Worm (Caenorhabditis elegans) whole organism, mixed stage, embryonic: ENCODE measurements around the gene srx-101.

Source experiments
- M03D4.4 ChIP-seq: sonication (generic microtip); optimal IDR thresholded peaks from 2 replicates; lab custom pipeline; 2017; ENCODE audit warnings: mild to moderate bottlenecking, missing genetic modification characterization, missing compliant biosample characterization
- ceh-39 ChIP-seq: fragments of 150-350 bp; optimal IDR thresholded peaks from 2 replicates; lab custom pipeline; 2014; ENCODE audit warnings: missing biosample characterization, missing genetic modification characterization
- ceh-43 ChIP-seq: fragments of 200-800 bp; sonication (Bioruptor generic); optimal IDR thresholded peaks from 2 replicates; lab custom pipeline; 2018; ENCODE audit warnings: mild to moderate bottlenecking, missing genetic modification characterization, moderate library complexity, missing compliant biosample characterization
- ceh-83 ChIP-seq: fragments of 200-800 bp; sonication (Bioruptor generic); optimal IDR thresholded peaks from 2 replicates; lab custom pipeline; 2018; ENCODE audit warnings: mild to moderate bottlenecking, missing genetic modification characterization, missing compliant biosample characterization
- ces-1 ChIP-seq: fragments of 150-350 bp; optimal IDR thresholded peaks from 2 replicates; lab custom pipeline; 2014; ENCODE audit warnings: missing biosample characterization, missing genetic modification reagents, missing genetic modification characterization
- cnd-1 ChIP-seq: fragments of 200-800 bp; sonication (Bioruptor generic); optimal IDR thresholded peaks from 2 replicates; lab custom pipeline; 2018; ENCODE audit warnings: mild to moderate bottlenecking, missing genetic modification characterization, missing compliant biosample characterization
- drap-1 ChIP-seq: fragments of 200-800 bp; sonication (Bioruptor generic); optimal IDR thresholded peaks from 3 replicates; lab custom pipeline; 2018; ENCODE audit warnings: mild to moderate bottlenecking, missing genetic modification characterization, missing compliant biosample characterization
- elt-1 ChIP-seq: sonication (generic microtip); optimal IDR thresholded peaks from 2 replicates; lab custom pipeline; 2017; ENCODE audit warnings: missing genetic modification characterization, mild to moderate bottlenecking, missing compliant biosample characterization, antibody characterized with exemption, moderate library complexity, borderline replicate concordance; ENCODE audit not compliant: insufficient read depth
- elt-3 ChIP-seq: fragments of 150-350 bp; optimal IDR thresholded peaks from 2 replicates; lab custom pipeline; 2014; ENCODE audit warnings: missing biosample characterization, missing genetic modification characterization
- ham-2 ChIP-seq: fragments of 200-800 bp; sonication (Bioruptor generic); optimal IDR thresholded peaks from 2 replicates; lab custom pipeline; 2018; ENCODE audit warnings: mild to moderate bottlenecking, missing genetic modification characterization, missing compliant biosample characterization
- hlh-1 ChIP-seq: fragments of 150-350 bp; optimal IDR thresholded peaks from 2 replicates; lab custom pipeline; 2014; ENCODE audit warnings: missing biosample characterization, missing genetic modification reagents, missing genetic modification characterization
- lin-13 ChIP-seq: fragments of 150-350 bp; optimal IDR thresholded peaks from 2 replicates; lab custom pipeline; 2014; ENCODE audit warnings: missing biosample characterization, missing genetic modification characterization
- lin-32 ChIP-seq: fragments of 200-800 bp; sonication (Bioruptor generic); optimal IDR thresholded peaks from 2 replicates; lab custom pipeline; 2018; ENCODE audit warnings: mild to moderate bottlenecking, missing genetic modification characterization, missing compliant biosample characterization
- lsy-2 ChIP-seq: fragments of 150-350 bp; optimal IDR thresholded peaks from 2 replicates; lab custom pipeline; 2014; ENCODE audit warnings: missing biosample characterization, missing genetic modification characterization
- mab-5 ChIP-seq: fragments of 150-350 bp; optimal IDR thresholded peaks from 2 replicates; lab custom pipeline; 2014; ENCODE audit warnings: missing biosample characterization, missing genetic modification characterization
- mep-1 ChIP-seq: fragments of 150-350 bp; optimal IDR thresholded peaks from 2 replicates; lab custom pipeline; 2017; ENCODE audit warnings: missing biosample characterization, missing genetic modification reagents, missing genetic modification characterization, inconsistent platforms
- mls-2 ChIP-seq: sonication (generic microtip); optimal IDR thresholded peaks from 2 replicates; lab custom pipeline; 2016; ENCODE audit warnings: mild to moderate bottlenecking, missing genetic modification characterization, moderate library complexity, missing compliant biosample characterization
- nhr-12 ChIP-seq: fragments of 150-350 bp; optimal IDR thresholded peaks from 2 replicates; lab custom pipeline; 2014; ENCODE audit warnings: missing biosample characterization, missing genetic modification characterization
- nhr-2 ChIP-seq: fragments of 150-350 bp; optimal IDR thresholded peaks from 2 replicates; lab custom pipeline; 2014; ENCODE audit warnings: missing biosample characterization, missing genetic modification characterization
- nhr-237 ChIP-seq: fragments of 150-350 bp; optimal IDR thresholded peaks from 2 replicates; lab custom pipeline; 2014; ENCODE audit warnings: missing biosample characterization, missing genetic modification characterization
- nhr-28 ChIP-seq: fragments of 150-350 bp; optimal IDR thresholded peaks from 2 replicates; lab custom pipeline; 2014; ENCODE audit warnings: missing biosample characterization, missing genetic modification characterization
- nhr-76 ChIP-seq: sonication (generic microtip); optimal IDR thresholded peaks from 2 replicates; lab custom pipeline; 2017; ENCODE audit warnings: missing biosample characterization, missing genetic modification characterization
- pha-4 ChIP-seq: fragments of 150-350 bp; optimal IDR thresholded peaks from 2 replicates; lab custom pipeline; 2018; ENCODE audit warnings: missing biosample characterization, missing genetic modification reagents, missing genetic modification characterization
- sem-2 ChIP-seq: fragments of 200-800 bp; sonication (Bioruptor generic); optimal IDR thresholded peaks from 2 replicates; lab custom pipeline; 2018; ENCODE audit warnings: mild to moderate bottlenecking, missing genetic modification characterization, missing compliant biosample characterization
- sptf-1 ChIP-seq: sonication (generic microtip); optimal IDR thresholded peaks from 2 replicates; lab custom pipeline; 2017; ENCODE audit warnings: mild to moderate bottlenecking, missing genetic modification characterization, moderate library complexity, missing compliant biosample characterization
- tbx-8 ChIP-seq: fragments of 200-800 bp; sonication (Bioruptor generic); optimal IDR thresholded peaks from 2 replicates; lab custom pipeline; 2018; ENCODE audit warnings: mild to moderate bottlenecking, missing genetic modification characterization, moderate library complexity, missing compliant biosample characterization
- unc-120 ChIP-seq: sonication (generic microtip); optimal IDR thresholded peaks from 2 replicates; lab custom pipeline; 2017; ENCODE audit warnings: missing genetic modification characterization, missing compliant biosample characterization; ENCODE audit not compliant: poor library complexity, severe bottlenecking
- unc-39 ChIP-seq: fragments of 150-350 bp; optimal IDR thresholded peaks from 2 replicates; lab custom pipeline; 2014; ENCODE audit warnings: missing biosample characterization, missing genetic modification characterization
- unc-62 ChIP-seq: fragments of 150-350 bp; optimal IDR thresholded peaks from 2 replicates; lab custom pipeline; 2014; ENCODE audit warnings: missing biosample characterization, missing genetic modification reagents, missing genetic modification characterization
- zip-8 ChIP-seq: fragments of 150-350 bp; optimal IDR thresholded peaks from 2 replicates; lab custom pipeline; 2014; ENCODE audit warnings: missing biosample characterization, missing genetic modification characterization
- ztf-11 ChIP-seq: fragments of 150-350 bp; optimal IDR thresholded peaks from 2 replicates; lab custom pipeline; 2014; ENCODE audit warnings: missing biosample characterization, missing genetic modification characterization

srx-101 gene

DNA sequence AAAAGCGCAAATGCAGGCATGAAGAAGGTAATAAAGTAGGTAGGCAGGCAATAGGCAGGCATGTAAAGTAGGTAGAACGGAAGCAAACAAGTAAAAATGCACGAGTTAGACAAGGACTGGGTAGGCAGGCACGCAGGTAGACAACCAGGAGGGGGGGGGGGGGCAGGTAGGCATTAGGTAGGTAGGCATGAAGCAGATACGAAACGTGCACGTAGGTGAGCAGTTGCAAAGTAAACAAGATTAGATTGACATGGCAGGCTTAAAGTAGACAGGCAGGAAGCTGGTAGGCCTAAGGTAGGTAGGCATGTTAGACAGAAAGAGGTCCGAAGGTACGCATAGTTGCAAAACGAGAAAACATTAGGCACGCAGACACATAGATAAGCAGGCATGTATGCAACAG is 11.6 kb downstream of the srx-101 start:
- TF ChIP-seq nhr-28 (tag; lab: Kevin White, UChicago) (no peak), sem-2 (no peak), unc-39 (tag; lab: Kevin White, UChicago) (no peak), zip-8 (tag; lab: Kevin White, UChicago) (no peak), ces-1 (no peak), sptf-1 (no peak), hlh-1 (tag; lab: Kevin White, UChicago) (no peak), unc-62 (no peak), mls-2 (tag; lab: Kevin White, UChicago) (no peak), lin-32 (GFP tag; lab: Kevin White, UChicago) (no peak), ceh-83 (GFP tag; lab: Kevin White, UChicago) (no peak)

DNA sequence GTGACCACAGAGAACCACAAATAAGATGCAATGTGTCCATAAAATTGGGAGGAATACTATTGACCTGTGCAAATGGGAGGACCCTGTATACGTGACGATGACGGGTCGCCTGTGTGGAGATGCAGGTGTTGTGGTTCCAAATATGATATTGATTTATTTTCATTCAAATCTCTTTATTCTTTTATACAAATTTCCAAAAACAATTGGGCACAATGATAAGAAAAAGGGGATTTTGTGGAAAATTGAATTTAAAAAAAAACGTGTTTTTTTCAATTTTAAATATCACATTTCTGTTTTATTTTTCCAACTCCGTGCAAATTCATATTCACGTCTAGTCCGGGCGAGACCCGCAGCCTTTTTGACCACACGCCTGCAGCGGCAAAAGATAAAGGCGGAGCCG is 15.4 kb downstream of the srx-101 start, which contains the start of gene F19B10.2:
Gene F19B10.2, plus strand, starts transcription at position 301 of the 400 bp plus-strand sequence.
- TF ChIP-seq mab-5 (no peak), cnd-1 (tag; lab: Kevin White, UChicago) (no peak), nhr-12 (tag; lab: Kevin White, UChicago) (no peak)

DNA sequence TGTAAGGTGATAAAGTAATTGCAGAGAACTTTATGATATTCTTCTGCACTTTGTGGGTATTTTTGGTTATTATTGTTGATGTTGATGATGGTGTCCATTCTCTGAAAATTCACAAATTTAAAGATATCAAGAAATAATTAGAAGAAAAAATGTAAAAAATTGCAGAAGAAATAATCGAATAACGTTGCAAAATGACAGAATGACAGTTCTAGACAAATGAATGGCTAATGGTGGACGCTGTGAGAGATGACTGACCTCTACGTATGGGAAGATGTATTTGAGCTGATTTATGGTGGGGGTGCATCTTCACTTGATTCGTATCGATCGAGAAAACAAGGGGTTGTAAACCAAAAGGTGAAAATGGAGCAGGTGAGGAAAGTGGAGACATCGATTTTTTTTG is 17.1 kb downstream of the srx-101 start, which contains the start of gene sea-1:
Gene sea-1, minus strand, starts transcription at position 101 of the 400 bp plus-strand sequence.
- no peak for TF ChIP-seq M03D4.4
- TF ChIP-seq pha-4 (tag; lab: Kevin White, UChicago) = no peak
- TF ChIP-seq lin-13 (tag; lab: Kevin White, UChicago) = no peak
- TF ChIP-seq ham-2 (GFP tag; lab: Kevin White, UChicago) = no peak
- TF ChIP-seq lsy-2 = no peak
- TF ChIP-seq mls-2 (tag; lab: Kevin White, UChicago) = no peak

DNA sequence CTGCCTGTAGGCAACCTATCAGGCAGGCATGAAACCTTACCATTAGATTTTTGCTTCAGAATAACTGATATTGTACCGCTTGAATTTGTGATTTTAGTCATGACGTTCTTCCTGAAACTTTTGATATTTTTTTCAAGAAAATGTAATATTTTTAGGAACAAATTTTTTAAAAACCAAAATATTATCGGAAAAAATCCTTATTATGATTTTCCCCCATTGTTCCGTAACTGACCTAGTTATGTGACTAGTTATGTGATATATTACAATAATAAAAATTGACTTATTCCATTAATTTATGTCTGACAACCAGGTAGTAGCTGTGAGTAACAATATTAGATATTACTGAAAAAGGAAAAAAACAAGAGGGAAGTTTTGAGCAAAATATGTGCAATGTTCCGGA is 19.6 kb downstream of the srx-101 start, which contains the start of gene srx-98:
Gene srx-98, minus strand, starts transcription at position 101 of the 400 bp plus-strand sequence.
- no peak for TF ChIP-seq nhr-76
- no peak for TF ChIP-seq mls-2 (tag; lab: Kevin White, UChicago)
- TF ChIP-seq ceh-39 (tag; lab: Kevin White, UChicago) = no peak
- no peak for TF ChIP-seq mab-5

DNA sequence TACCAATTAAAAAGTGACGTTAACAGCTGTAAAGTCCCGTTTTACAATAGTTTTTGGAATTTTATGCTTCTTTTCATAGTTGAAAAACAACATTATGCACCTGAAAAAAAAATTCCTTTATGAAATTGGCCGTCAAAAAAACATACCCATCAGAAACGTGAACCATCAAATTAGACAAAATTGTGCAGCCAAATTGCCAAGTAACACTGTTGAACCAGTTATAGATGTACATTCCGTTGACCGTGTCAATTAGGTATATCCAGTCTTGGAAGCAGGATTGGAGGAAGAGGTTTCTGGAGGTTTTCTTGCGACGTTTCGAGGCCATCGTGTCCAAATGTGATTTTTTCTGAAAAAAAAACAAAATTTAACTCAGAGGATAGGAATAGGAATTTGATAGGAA is 21.2 kb downstream of the srx-101 start, which contains the start of gene srx-97:
Gene srx-97, minus strand, starts transcription at position 101 of the 400 bp plus-strand sequence.
- no peak for TF ChIP-seq nhr-12 (tag; lab: Kevin White, UChicago)
- TF ChIP-seq ztf-11 = no peak
- TF ChIP-seq pha-4 (tag; lab: Kevin White, UChicago) = no peak
- TF ChIP-seq lin-32 (GFP tag; lab: Kevin White, UChicago) = no peak
- no peak for TF ChIP-seq sptf-1
- no peak for TF ChIP-seq elt-3 (tag; lab: Kevin White, UChicago)
- no peak for TF ChIP-seq tbx-8 (GFP tag; lab: Kevin White, UChicago)
- TF ChIP-seq elt-1 = no peak

DNA sequence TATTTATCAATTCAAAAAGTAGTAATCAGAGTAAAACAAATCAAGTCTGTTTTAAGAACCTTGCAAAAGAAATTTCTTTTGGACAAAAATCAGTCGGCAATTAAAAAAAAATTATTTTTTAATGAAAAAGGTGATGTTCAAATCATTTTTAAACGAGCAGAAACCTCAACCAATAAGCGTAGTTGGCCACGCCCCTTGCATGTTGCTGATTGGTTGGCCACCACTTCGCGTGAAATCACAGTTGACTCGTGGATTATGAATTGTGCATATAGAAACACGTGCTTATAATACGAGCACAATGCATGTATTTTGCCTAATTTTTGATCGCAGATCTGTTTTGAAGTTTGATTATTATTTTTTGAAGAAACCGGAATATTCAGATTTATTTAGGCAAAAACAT is 25.4 kb downstream of the srx-101 start:
- no peak for TF ChIP-seq nhr-2 (tag; lab: Kevin White, UChicago)
- no peak for TF ChIP-seq unc-120 (tag; lab: Kevin White, UChicago)
- TF ChIP-seq nhr-76 = no peak
- no peak for TF ChIP-seq elt-1
- TF ChIP-seq ceh-43 (GFP tag; lab: Kevin White, UChicago) = no peak
- TF ChIP-seq hlh-1 (tag; lab: Kevin White, UChicago) = no peak
- no peak for TF ChIP-seq mep-1 (tag; lab: Kevin White, UChicago)
- no peak for TF ChIP-seq tbx-8 (GFP tag; lab: Kevin White, UChicago)
- no peak for TF ChIP-seq drap-1
- TF ChIP-seq zip-8 (tag; lab: Kevin White, UChicago) = no peak
- TF ChIP-seq lsy-2 = no peak
- no peak for TF ChIP-seq ham-2 (GFP tag; lab: Kevin White, UChicago)
- no peak for TF ChIP-seq M03D4.4
- TF ChIP-seq ztf-11 = no peak
- no peak for TF ChIP-seq lin-13 (tag; lab: Kevin White, UChicago)
- TF ChIP-seq sptf-1 = no peak
- TF ChIP-seq ces-1 = no peak
- TF ChIP-seq mab-5 = no peak
- TF ChIP-seq unc-39 (tag; lab: Kevin White, UChicago) = no peak
- no peak for TF ChIP-seq nhr-237 (tag; lab: Kevin White, UChicago)
